Worm (Caenorhabditis elegans) whole organism, young adult: Measurements from ENCODE around the gene srh-1.

Experiments used
- B0035.1 ChIP-seq: sonication (generic microtip); optimal IDR thresholded peaks from 2 replicates; lab custom pipeline; 2016; ENCODE audit warnings: missing genetic modification characterization, mild to moderate bottlenecking, missing compliant biosample characterization, missing genotype, missing genetic modification reagents
- F10E7.11 ChIP-seq: sonication (generic microtip); optimal IDR thresholded peaks from 2 replicates; lab custom pipeline; 2017; ENCODE audit warnings: mild to moderate bottlenecking, missing genetic modification characterization, moderate library complexity, missing compliant biosample characterization
- F23B12.7 ChIP-seq: sonication (generic microtip); optimal IDR thresholded peaks from 2 replicates; lab custom pipeline; 2017; ENCODE audit warnings: missing genetic modification characterization, mild to moderate bottlenecking, missing compliant biosample characterization, antibody characterized with exemption, moderate library complexity; ENCODE audit not compliant: insufficient read depth
- F57A8.1 ChIP-seq: fragments of 200-800 bp; sonication (Bioruptor generic); optimal IDR thresholded peaks from 2 replicates; lab custom pipeline; 2018; ENCODE audit warnings: mild to moderate bottlenecking, missing genetic modification characterization, moderate library complexity, missing compliant biosample characterization
- K12H6.12 ChIP-seq: fragments of 200-800 bp; sonication (Bioruptor generic); optimal IDR thresholded peaks from 2 replicates; lab custom pipeline; 2018; ENCODE audit warnings: mild to moderate bottlenecking, missing genetic modification characterization, missing compliant biosample characterization
- T07F8.4 ChIP-seq: sonication (generic microtip); optimal IDR thresholded peaks from 2 replicates; lab custom pipeline; 2016; ENCODE audit warnings: mild to moderate bottlenecking, missing genetic modification characterization, moderate library complexity, missing compliant biosample characterization
- T26A5.8 ChIP-seq: sonication (generic microtip); optimal IDR thresholded peaks from 2 replicates; lab custom pipeline; 2016; ENCODE audit warnings: missing genetic modification characterization, missing compliant biosample characterization
- Y67H2A.10 ChIP-seq: fragments of 200-800 bp; sonication (Bioruptor generic); conservative IDR thresholded peaks from 2 replicates; pipeline ENCODE4 v1.3.6; 2022; ENCODE audit warnings: missing genetic modification reagents, missing genetic modification characterization, missing compliant biosample characterization
- Y79H2A.3 ChIP-seq: fragments of 200-800 bp; sonication (Bioruptor generic); conservative IDR thresholded peaks from 2 replicates; pipeline ENCODE4 v1.3.6; 2022; ENCODE audit warnings: missing genetic modification reagents, missing genetic modification characterization, missing compliant biosample characterization
- akir-1 ChIP-seq: fragments of 200-800 bp; sonication (Bioruptor generic); optimal IDR thresholded peaks from 2 replicates; lab custom pipeline; 2018; ENCODE audit warnings: mild to moderate bottlenecking, missing genetic modification characterization, moderate library complexity, missing compliant biosample characterization
- attf-6 ChIP-seq: fragments of 200-800 bp; sonication (Bioruptor generic); IDR thresholded peaks from 2 replicates; pipeline ENCODE4 v1.3.6; 2022; ENCODE audit warnings: missing genetic modification reagents, missing genetic modification characterization, missing compliant biosample characterization
- cebp-2 ChIP-seq: fragments of 200-800 bp; sonication (Bioruptor generic); IDR thresholded peaks from 2 replicates; pipeline ENCODE4 v1.3.6; 2022; ENCODE audit warnings: missing genetic modification characterization, missing compliant biosample characterization
- ceh-100 ChIP-seq: fragments of 200-800 bp; sonication (Bioruptor generic); IDR thresholded peaks from 2 replicates; pipeline ENCODE4 v1.3.6; 2022; ENCODE audit warnings: missing genetic modification reagents, missing genetic modification characterization, missing compliant biosample characterization
- die-1 ChIP-seq: sonication (generic microtip); optimal IDR thresholded peaks from 2 replicates; lab custom pipeline; 2016; ENCODE audit warnings: missing genotype, mild to moderate bottlenecking, missing genetic modification characterization, missing compliant biosample characterization
- dpl-1 ChIP-seq: fragments of 150-350 bp; optimal IDR thresholded peaks from 2 replicates; lab custom pipeline; 2014; ENCODE audit warnings: missing biosample characterization, missing genetic modification reagents, missing genetic modification characterization
- efl-1 ChIP-seq: fragments of 150-350 bp; optimal IDR thresholded peaks from 2 replicates; lab custom pipeline; 2014; ENCODE audit warnings: missing biosample characterization, missing genetic modification reagents, missing genetic modification characterization
- fkh-3 ChIP-seq: sonication (generic microtip); optimal IDR thresholded peaks from 2 replicates; lab custom pipeline; 2016; ENCODE audit warnings: mild to moderate bottlenecking, missing genetic modification characterization, missing compliant biosample characterization
- hmg-20 ChIP-seq: fragments of 200-800 bp; sonication (Bioruptor generic); IDR thresholded peaks from 2 replicates; pipeline ENCODE4 v1.3.6; 2022; ENCODE audit warnings: missing genetic modification reagents, missing genetic modification characterization, missing compliant biosample characterization
- lag-1 ChIP-seq: fragments of 200-800 bp; sonication (Bioruptor generic); IDR thresholded peaks from 2 replicates; pipeline ENCODE4 v1.3.6; 2022; ENCODE audit warnings: missing genetic modification reagents, missing genetic modification characterization, missing compliant biosample characterization
- let-526 ChIP-seq: fragments of 200-800 bp; sonication (Bioruptor generic); IDR thresholded peaks from 2 replicates; pipeline ENCODE4 v1.3.6; 2022; ENCODE audit warnings: missing genetic modification reagents, missing genetic modification characterization, missing compliant biosample characterization
- lsl-1 ChIP-seq: fragments of 200-800 bp; sonication (Bioruptor generic); optimal IDR thresholded peaks from 2 replicates; lab custom pipeline; 2018; ENCODE audit warnings: mild to moderate bottlenecking, missing genetic modification characterization, moderate library complexity, missing compliant biosample characterization
- madf-3 ChIP-seq: fragments of 200-800 bp; sonication (Bioruptor generic); IDR thresholded peaks from 2 replicates; pipeline ENCODE4 v1.3.6; 2022; ENCODE audit warnings: missing genetic modification reagents, missing genetic modification characterization, missing compliant biosample characterization
- madf-6 ChIP-seq: fragments of 200-800 bp; sonication (Bioruptor generic); IDR thresholded peaks from 2 replicates; pipeline ENCODE4 v1.3.6; 2022; ENCODE audit warnings: missing genetic modification reagents, missing genetic modification characterization, missing compliant biosample characterization
- nfyb-1 ChIP-seq: fragments of 200-800 bp; sonication (Bioruptor generic); IDR thresholded peaks from 2 replicates; pipeline ENCODE4 v1.3.6; 2022; ENCODE audit warnings: missing genetic modification reagents, missing genetic modification characterization, missing compliant biosample characterization
- nhr-80 ChIP-seq: sonication (generic microtip); optimal IDR thresholded peaks from 2 replicates; lab custom pipeline; 2016; ENCODE audit warnings: missing genetic modification characterization, missing compliant biosample characterization
- pbrm-1 ChIP-seq: fragments of 200-800 bp; sonication (Bioruptor generic); IDR thresholded peaks from 2 replicates; pipeline ENCODE4 v1.3.6; 2022; ENCODE audit warnings: missing genetic modification reagents, missing genetic modification characterization, missing compliant biosample characterization
- snpc-1.1 ChIP-seq: sonication (generic microtip); optimal IDR thresholded peaks from 2 replicates; lab custom pipeline; 2017; ENCODE audit warnings: missing genetic modification characterization, mild to moderate bottlenecking, missing compliant biosample characterization, antibody characterized with exemption, moderate library complexity, missing genotype, missing genetic modification reagents; ENCODE audit not compliant: insufficient read depth
- snpc-4 ChIP-seq, 5 experiments: fragments of 150-350 bp in 1 of 5; sonication (generic microtip) in 4 of 5; optimal IDR thresholded peaks; 2 replicates each; lab custom pipeline; 2014 to 2018; ENCODE audit warnings: missing genetic modification characterization in 5 of 5, missing biosample characterization in 3 of 5, antibody characterized with exemption in 2 of 5, mild to moderate bottlenecking in 2 of 5, missing compliant biosample characterization in 2 of 5, missing genotype in 2 of 5, moderate library complexity in 2 of 5, missing genetic modification reagents in 1 of 5
- somi-1 ChIP-seq: fragments of 200-800 bp; sonication (Bioruptor generic); optimal IDR thresholded peaks from 2 replicates; lab custom pipeline; 2018; ENCODE audit warnings: mild to moderate bottlenecking, missing genetic modification characterization, missing compliant biosample characterization
- ztf-22 ChIP-seq: fragments of 200-800 bp; sonication (Bioruptor generic); optimal IDR thresholded peaks from 2 replicates; lab custom pipeline; 2018; ENCODE audit warnings: mild to moderate bottlenecking, missing genetic modification characterization, moderate library complexity, missing compliant biosample characterization
- ztf-28 ChIP-seq: fragments of 200-800 bp; sonication (Bioruptor generic); IDR thresholded peaks from 2 replicates; pipeline ENCODE4 v1.3.6; 2022; ENCODE audit warnings: missing genetic modification reagents, missing genetic modification characterization, missing compliant biosample characterization
- ztf-3 ChIP-seq: fragments of 200-800 bp; sonication (Bioruptor generic); optimal IDR thresholded peaks from 2 replicates; lab custom pipeline; 2018; ENCODE audit warnings: mild to moderate bottlenecking, missing genetic modification characterization, missing compliant biosample characterization

The srh-1 gene

ce11 chrV:11513432-11513831, 27.8 kb downstream of the srh-1 start, which contains the start of gene C55A6.3:
TSS of gene C55A6.3 (minus strand) at chrV:11513532.
- TF ChIP-seq nfyb-1 (GFP tag; lab: Robert Waterston, UW) (no peak), snpc-4 (GFP tag; optimal IDR thresholded peaks at IDR 0.05; lab: Kevin White, UChicago) (no peak), snpc-4 (tag; optimal IDR thresholded peaks at IDR 0.05; lab: Kevin White, UChicago) (no peak)

ce11 chrV:11514677-11515076, 29.0 kb downstream of the srh-1 start, which contains the start of gene C55A6.6:
TSS of gene C55A6.6 (minus strand) at chrV:11514737.
- TF ChIP-seq cebp-2 (GFP tag; lab: Robert Waterston, UW) (no peak), K12H6.12 (no peak), Y67H2A.10 (no peak), dpl-1 (GFP tag; lab: Kevin White, UChicago) (no peak), nhr-80 (tag; lab: Kevin White, UChicago) (no peak), ztf-3 (GFP tag; lab: Kevin White, UChicago) (no peak)

- TF ChIP-seq lag-1 (GFP tag; lab: Robert Waterston, UW) (0 out of 2 replicates have a peak, but pooled peaks have one; percentile 27), F57A8.1 (GFP tag; lab: Kevin White, UChicago) (no peak)
These were observed 29.5 kb downstream of the srh-1 start for ce11 chrV:11515145-11515544.

ce11 chrV:11516141-11516591, 30.5 kb downstream of the srh-1 start, which contains the start of gene sdz-8:
TSS of gene sdz-8 (minus strand) at chrV:11516191.
- TF ChIP-seq Y79H2A.3 (no peak), somi-1 (GFP tag; lab: Kevin White, UChicago) (no peak), snpc-4 (GFP tag; optimal IDR thresholded peaks at IDR 0.05; lab: Kevin White, UChicago) (no peak), snpc-4 (tag; optimal IDR thresholded peaks at IDR 0.05; lab: Kevin White, UChicago) (no peak), ztf-22 (no peak), hmg-20 (GFP tag; lab: Robert Waterston, UW) (no peak), fkh-3 (tag; lab: Kevin White, UChicago) (no peak)

ce11 chrV:11517789-11518188, 32.1 kb downstream of the srh-1 start, which contains the start of gene C55A6.4:
TSS of gene C55A6.4 (minus strand) at chrV:11517889.
- TF ChIP-seq efl-1 (GFP tag; lab: Kevin White, UChicago) = no peak
- no peak for TF ChIP-seq F10E7.11 (tag; lab: Kevin White, UChicago)
- TF ChIP-seq T07F8.4 (tag; lab: Kevin White, UChicago) = no peak
- TF ChIP-seq madf-6 (GFP tag; lab: Robert Waterston, UW) = no peak
- TF ChIP-seq T26A5.8 (tag; lab: Kevin White, UChicago) = no peak
- no peak for TF ChIP-seq madf-3
- TF ChIP-seq pbrm-1 = no peak
- no peak for TF ChIP-seq lag-1 (GFP tag; lab: Robert Waterston, UW)
- no peak for TF ChIP-seq Y67H2A.10
- TF ChIP-seq lsl-1 = no peak
- no peak for TF ChIP-seq snpc-4 (GFP tag; optimal IDR thresholded peaks at IDR 0.05; lab: Kevin White, UChicago)
- TF ChIP-seq snpc-4 (tag; optimal IDR thresholded peaks at IDR 0.05; lab: Kevin White, UChicago) = no peak
- TF ChIP-seq let-526 = no peak
- TF ChIP-seq, all 124 proteins: peak for 0

- TF ChIP-seq akir-1 (GFP tag; lab: Kevin White, UChicago) = no peak
- TF ChIP-seq ztf-28 (GFP tag; lab: Robert Waterston, UW) = no peak
- TF ChIP-seq madf-3 = no peak
- no peak for TF ChIP-seq F57A8.1 (GFP tag; lab: Kevin White, UChicago)
- TF ChIP-seq B0035.1 (tag; lab: Kevin White, UChicago) = no peak
- no peak for TF ChIP-seq snpc-1.1 (tag; lab: Kevin White, UChicago)
- no peak for TF ChIP-seq attf-6 (GFP tag; lab: Robert Waterston, UW)
- no peak for TF ChIP-seq die-1 (tag; lab: Kevin White, UChicago)
- no peak for TF ChIP-seq F23B12.7 (tag; lab: Kevin White, UChicago)
- no peak for TF ChIP-seq ceh-100 (GFP tag; lab: Robert Waterston, UW)
These were observed 34.6 kb downstream of the srh-1 start, which contains the start of the genes C55A6.11 and C55A6.7 for ce11 chrV:11520215-11520614. TSS of gene C55A6.11 (plus strand) at chrV:11520515. TSS of gene C55A6.7 (minus strand) at chrV:11520530.
